Worm (Caenorhabditis elegans): ENCODE results near the gene fahd-1.

ce11 chrIII:7922207-7922606, 30.2 kb downstream of the fahd-1 start, which contains the start of gene C29E4.17:
- TF ChIP-seq mab-5 (tag; optimal IDR thresholded peaks at IDR 0.05) (no peak), lin-32 (GFP tag; optimal IDR thresholded peaks at IDR 0.05) (no peak), zip-8 (tag; optimal IDR thresholded peaks at IDR 0.05) (no peak), ces-1 (GFP tag; optimal IDR thresholded peaks at IDR 0.05) (no peak), unc-62 (GFP tag; optimal IDR thresholded peaks at IDR 0.05) (no peak), ztf-11 (tag; optimal IDR thresholded peaks at IDR 0.05) (no peak), lsy-2 (tag; optimal IDR thresholded peaks at IDR 0.05) (no peak)
